Worm (Caenorhabditis elegans) whole organism, L2 larva: ENCODE data around the gene T23F2.3.

Source experiments
- C34F6.9 ChIP-seq: fragments of 150-350 bp; optimal IDR thresholded peaks from 2 replicates; lab custom pipeline; 2014; ENCODE audit warnings: missing biosample characterization, missing genetic modification characterization
- F13H6.1 ChIP-seq: sonication (generic microtip); optimal IDR thresholded peaks from 2 replicates; lab custom pipeline; 2016; ENCODE audit warnings: missing genetic modification characterization, missing compliant biosample characterization
- ZK546.5 ChIP-seq: sonication (generic microtip); optimal IDR thresholded peaks from 2 replicates; lab custom pipeline; 2017; ENCODE audit warnings: missing biosample characterization, missing genetic modification characterization
- aly-2 ChIP-seq: fragments of 150-350 bp; optimal IDR thresholded peaks from 2 replicates; lab custom pipeline; 2014; ENCODE audit warnings: missing biosample characterization, missing genetic modification characterization
- ama-1 ChIP-seq: fragments of 150-350 bp; optimal IDR thresholded peaks from 2 replicates; lab custom pipeline; 2018; ENCODE audit warnings: inconsistent platforms
- blmp-1 ChIP-seq: sonication (generic microtip); optimal IDR thresholded peaks from 2 replicates; lab custom pipeline; 2017; ENCODE audit warnings: missing genetic modification characterization, mild to moderate bottlenecking, missing compliant biosample characterization, antibody characterized with exemption, moderate library complexity; ENCODE audit not compliant: insufficient read depth
- ceh-16 ChIP-seq: fragments of 150-350 bp; optimal IDR thresholded peaks from 2 replicates; lab custom pipeline; 2014; ENCODE audit warnings: missing biosample characterization, missing genetic modification characterization
- crh-2 ChIP-seq: sonication (generic microtip); optimal IDR thresholded peaks from 2 replicates; lab custom pipeline; 2017; ENCODE audit warnings: missing biosample characterization, missing genetic modification characterization
- dmd-4 ChIP-seq: sonication (generic microtip); optimal IDR thresholded peaks from 2 replicates; lab custom pipeline; 2017; ENCODE audit warnings: missing biosample characterization, missing genetic modification characterization
- egl-27 ChIP-seq: sonication (generic microtip); optimal IDR thresholded peaks from 3 replicates; lab custom pipeline; 2017; ENCODE audit warnings: missing biosample characterization, missing genetic modification reagents, missing genetic modification characterization
- elt-3 ChIP-seq: sonication (generic microtip); optimal IDR thresholded peaks from 2 replicates; lab custom pipeline; 2017; ENCODE audit warnings: missing biosample characterization, missing genetic modification characterization
- fos-1 ChIP-seq: fragments of 150-350 bp; optimal IDR thresholded peaks from 2 replicates; lab custom pipeline; 2014; ENCODE audit warnings: missing biosample characterization, missing genetic modification characterization
- gmeb-1 ChIP-seq: fragments of 150-350 bp; optimal IDR thresholded peaks from 2 replicates; lab custom pipeline; 2014; ENCODE audit warnings: missing biosample characterization, missing genetic modification characterization
- lin-11 ChIP-seq: fragments of 150-350 bp; sonication (generic microtip); optimal IDR thresholded peaks from 2 replicates; lab custom pipeline; 2014; ENCODE audit warnings: missing biosample characterization, missing genetic modification characterization, inconsistent platforms, mixed read lengths
- lin-13 ChIP-seq: fragments of 150-350 bp; optimal IDR thresholded peaks from 2 replicates; lab custom pipeline; 2014; ENCODE audit warnings: missing biosample characterization, missing genetic modification reagents, missing genetic modification characterization
- lin-39 ChIP-seq: fragments of 150-350 bp; optimal IDR thresholded peaks from 2 replicates; lab custom pipeline; 2014; ENCODE audit warnings: missing biosample characterization, missing genetic modification reagents, missing genetic modification characterization
- mbf-1 ChIP-seq: sonication (generic microtip); optimal IDR thresholded peaks from 2 replicates; lab custom pipeline; 2017; ENCODE audit warnings: missing biosample characterization, missing genetic modification characterization
- mdl-1 ChIP-seq, 2 experiments: fragments of 150-350 bp in 1 of 2; sonication (generic microtip) in 1 of 2; optimal IDR thresholded peaks; 2 replicates each; lab custom pipeline; 2017; ENCODE audit warnings: missing biosample characterization in 2 of 2, missing genetic modification characterization in 2 of 2
- nhr-11 ChIP-seq: fragments of 150-350 bp; optimal IDR thresholded peaks from 2 replicates; lab custom pipeline; 2014; ENCODE audit warnings: missing biosample characterization, missing genetic modification characterization
- nhr-12 ChIP-seq: fragments of 150-350 bp; optimal IDR thresholded peaks from 2 replicates; lab custom pipeline; 2014; ENCODE audit warnings: missing biosample characterization, missing genetic modification characterization
- nhr-129 ChIP-seq: fragments of 150-350 bp; optimal IDR thresholded peaks from 2 replicates; lab custom pipeline; 2014; ENCODE audit warnings: missing biosample characterization, missing genetic modification characterization
- nhr-21 ChIP-seq: fragments of 150-350 bp; optimal IDR thresholded peaks from 2 replicates; lab custom pipeline; 2014; ENCODE audit warnings: missing biosample characterization, missing genetic modification characterization
- nhr-23 ChIP-seq: fragments of 150-350 bp; optimal IDR thresholded peaks from 2 replicates; lab custom pipeline; 2014; ENCODE audit warnings: missing biosample characterization, missing genetic modification reagents, missing genetic modification characterization
- nhr-25 ChIP-seq: fragments of 150-350 bp; sonication (generic microtip); optimal IDR thresholded peaks from 3 replicates; lab custom pipeline; 2014; ENCODE audit warnings: missing biosample characterization, missing genetic modification characterization
- nhr-6 ChIP-seq: fragments of 150-350 bp; optimal IDR thresholded peaks from 2 replicates; lab custom pipeline; 2014; ENCODE audit warnings: missing biosample characterization, missing genetic modification characterization
- sem-4 ChIP-seq: fragments of 150-350 bp; optimal IDR thresholded peaks from 2 replicates; lab custom pipeline; 2014; ENCODE audit warnings: missing biosample characterization, missing genetic modification reagents, missing genetic modification characterization
- sma-3 ChIP-seq: sonication (generic microtip); optimal IDR thresholded peaks from 2 replicates; lab custom pipeline; 2016; ENCODE audit warnings: missing genetic modification reagents, missing genetic modification characterization, missing compliant biosample characterization
- sma-9 ChIP-seq, 2 experiments: fragments of 150-350 bp in 1 of 2; sonication (generic microtip) in 1 of 2; optimal IDR thresholded peaks; 2 replicates each; lab custom pipeline; 2014 to 2016; ENCODE audit warnings: missing genetic modification characterization in 2 of 2, mild to moderate bottlenecking in 1 of 2, missing biosample characterization in 1 of 2, missing compliant biosample characterization in 1 of 2, missing genetic modification reagents in 1 of 2, moderate library complexity in 1 of 2
- unc-39 ChIP-seq: fragments of 150-350 bp; optimal IDR thresholded peaks from 2 replicates; lab custom pipeline; 2014; ENCODE audit warnings: missing biosample characterization, missing genetic modification characterization
- unc-62 ChIP-seq: fragments of 150-350 bp; optimal IDR thresholded peaks from 2 replicates; lab custom pipeline; 2014; ENCODE audit warnings: missing biosample characterization, missing genetic modification reagents, missing genetic modification characterization
- ztf-1 ChIP-seq: fragments of 200-800 bp; sonication (Bioruptor generic); conservative IDR thresholded peaks from 2 replicates; pipeline ENCODE4 v1.3.6; 2022; ENCODE audit warnings: missing genetic modification characterization, missing compliant biosample characterization
- ztf-11 ChIP-seq: sonication (generic microtip); optimal IDR thresholded peaks from 2 replicates; lab custom pipeline; 2017; ENCODE audit warnings: missing biosample characterization, missing genetic modification characterization

Gene T23F2.3

ce11 chrX:5524260-5524659 lies 12.1 kb upstream of the T23F2.3 start:
- TF ChIP-seq F13H6.1 (tag; lab: Kevin White, UChicago) (peak; percentile 35), sma-9 (GFP tag; optimal IDR thresholded peaks at IDR 0.05; lab: Kevin White, UChicago) (peak; percentile 43), sma-9 (tag; optimal IDR thresholded peaks at IDR 0.05; lab: Kevin White, UChicago) (no peak), lin-39 (no peak), crh-2 (tag; lab: Kevin White, UChicago) (no peak), gmeb-1 (tag; lab: Kevin White, UChicago) (no peak), fos-1 (tag; lab: Kevin White, UChicago) (peak; percentile 64), unc-39 (tag; lab: Kevin White, UChicago) (no peak), ZK546.5 (tag; lab: Kevin White, UChicago) (no peak), blmp-1 (tag; lab: Kevin White, UChicago) (no peak), elt-3 (tag; lab: Kevin White, UChicago) (no peak), sma-3 (GFP tag; lab: Kevin White, UChicago) (peak; percentile 9), nhr-25 (no peak)

- TF ChIP-seq mdl-1 (tag; optimal IDR thresholded peaks at IDR 0.05; lab: Kevin White, UChicago) (peak in 1 of 2 experiments; percentile 39), aly-2 (tag; lab: Kevin White, UChicago) (no peak), nhr-129 (tag; lab: Kevin White, UChicago) (peak; percentile 67), F13H6.1 (tag; lab: Kevin White, UChicago) (peak; percentile 24), gmeb-1 (tag; lab: Kevin White, UChicago) (peak; percentile 0), sma-9 (GFP tag; optimal IDR thresholded peaks at IDR 0.05; lab: Kevin White, UChicago) (peak; percentile 59), sma-9 (tag; optimal IDR thresholded peaks at IDR 0.05; lab: Kevin White, UChicago) (no peak), ama-1 (no peak), fos-1 (tag; lab: Kevin White, UChicago) (peak; percentile 60)
Measured at ce11 chrX:5522769-5523601, 10.9 kb upstream of the T23F2.3 start, which contains the start of gene mboa-3. mboa-3 (minus strand) TSS chrX:5522819.

ce11 chrX:5519567-5519966 lies 7.4 kb upstream of the T23F2.3 start:
- TF ChIP-seq sem-4 (tag; lab: Kevin White, UChicago) (no peak), sma-9 (GFP tag; optimal IDR thresholded peaks at IDR 0.05; lab: Kevin White, UChicago) (peak; percentile 29), sma-9 (tag; optimal IDR thresholded peaks at IDR 0.05; lab: Kevin White, UChicago) (no peak), ztf-11 (no peak)

ce11 chrX:5518352-5518751 lies 6.2 kb upstream of the T23F2.3 start:
- TF ChIP-seq nhr-12 (no peak), nhr-6 (tag; lab: Kevin White, UChicago) (no peak), lin-11 (tag; lab: Kevin White, UChicago) (no peak), mbf-1 (tag; lab: Kevin White, UChicago) (no peak), egl-27 (no peak), ZK546.5 (tag; lab: Kevin White, UChicago) (no peak), nhr-11 (tag; lab: Kevin White, UChicago) (no peak), blmp-1 (tag; lab: Kevin White, UChicago) (no peak), F13H6.1 (tag; lab: Kevin White, UChicago) (no peak), nhr-21 (tag; lab: Kevin White, UChicago) (no peak), dmd-4 (no peak), C34F6.9 (tag; lab: Kevin White, UChicago) (no peak), lin-13 (no peak), unc-39 (tag; lab: Kevin White, UChicago) (no peak), nhr-23 (tag; lab: Kevin White, UChicago) (no peak), ztf-1 (GFP tag; lab: Robert Waterston, UW) (no peak), ceh-16 (tag; lab: Kevin White, UChicago) (no peak)

- TF ChIP-seq elt-3 (tag; lab: Kevin White, UChicago) (no peak), unc-62 (GFP tag; lab: Kevin White, UChicago) (no peak), crh-2 (tag; lab: Kevin White, UChicago) (peak; percentile 12), nhr-25 (peak; percentile 63), blmp-1 (tag; lab: Kevin White, UChicago) (peak; percentile 15), nhr-23 (tag; lab: Kevin White, UChicago) (no peak), nhr-129 (tag; lab: Kevin White, UChicago) (peak; percentile 8)
Measured at ce11 chrX:5517844-5518243, 5.7 kb upstream of the T23F2.3 start.
